Worm (Caenorhabditis elegans): Measurements from ENCODE around the gene nlp-24.

The nlp-24 gene

DNA sequence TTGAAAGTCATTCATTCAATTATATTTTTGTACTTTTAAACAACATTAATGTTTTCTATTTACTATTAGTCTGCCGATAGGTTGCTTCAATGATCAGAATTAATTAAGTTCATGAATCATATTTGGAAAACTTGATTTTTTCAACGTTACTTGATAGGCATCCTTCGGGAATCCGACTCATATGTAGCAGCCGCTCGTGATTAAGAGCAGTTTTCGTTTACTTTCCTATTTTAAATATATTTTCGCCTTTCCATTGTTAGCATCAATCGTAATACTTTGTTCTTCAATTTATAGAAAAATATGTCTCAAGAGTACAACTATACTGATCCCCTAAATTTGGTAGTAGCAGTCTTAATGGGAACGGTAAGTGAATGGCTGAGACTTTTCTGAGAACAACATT lies 35.4 kb upstream of the nlp-24 start, which contains the start of gene srx-90:
Gene srx-90 (plus strand): TSS at position 301 of the 400 bp plus-strand sequence.
- TF ChIP-seq lin-11 (tag; optimal IDR thresholded peaks at IDR 0.05), result no peak
- no peak for TF ChIP-seq ceh-22 (tag; optimal IDR thresholded peaks at IDR 0.05)
- TF ChIP-seq dve-1 (tag; optimal IDR thresholded peaks at IDR 0.05), result no peak
- TF ChIP-seq pqm-1 (tag; optimal IDR thresholded peaks at IDR 0.05), result no peak
- TF ChIP-seq hlh-8 (tag; optimal IDR thresholded peaks at IDR 0.05), result no peak
- no peak for TF ChIP-seq ref-2 (tag; optimal IDR thresholded peaks at IDR 0.05)
- TF ChIP-seq unc-3 (GFP tag; conservative IDR thresholded peaks at IDR 0.05), result no peak
- TF ChIP-seq unc-3 (tag; optimal IDR thresholded peaks at IDR 0.05), result no peak
- no peak for TF ChIP-seq eyg-1 (tag; optimal IDR thresholded peaks at IDR 0.05)
- TF ChIP-seq nhr-232 (tag; optimal IDR thresholded peaks at IDR 0.05), result no peak
- TF ChIP-seq tbx-2 (tag; optimal IDR thresholded peaks at IDR 0.05), result no peak
- no peak for TF ChIP-seq ztf-16 (tag; optimal IDR thresholded peaks at IDR 0.05)

DNA sequence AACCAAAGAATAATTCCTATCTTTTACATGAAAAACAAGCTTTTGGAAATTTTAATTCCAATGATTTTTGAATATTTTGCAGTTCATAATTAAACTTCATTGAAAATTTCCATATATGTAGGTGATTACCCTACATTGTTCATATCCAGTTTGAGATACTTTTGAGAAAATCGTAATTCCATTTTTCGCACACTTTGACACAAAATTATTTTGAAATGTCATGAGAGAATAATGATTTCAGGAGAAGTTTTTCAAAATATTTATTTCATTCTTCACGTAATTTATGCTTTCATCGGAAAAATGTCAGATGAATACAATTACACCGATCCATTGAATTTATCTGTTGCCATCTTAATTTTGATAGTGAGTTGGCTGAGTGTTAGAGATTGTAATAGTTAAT lies 33.0 kb upstream of the nlp-24 start, which contains the start of gene srx-88:
Gene srx-88 (plus strand): TSS at position 301 of the 400 bp plus-strand sequence.
- TF ChIP-seq unc-42 (tag; optimal IDR thresholded peaks at IDR 0.05) (no peak), ceh-6 (GFP tag; optimal IDR thresholded peaks at IDR 0.05) (no peak)

DNA sequence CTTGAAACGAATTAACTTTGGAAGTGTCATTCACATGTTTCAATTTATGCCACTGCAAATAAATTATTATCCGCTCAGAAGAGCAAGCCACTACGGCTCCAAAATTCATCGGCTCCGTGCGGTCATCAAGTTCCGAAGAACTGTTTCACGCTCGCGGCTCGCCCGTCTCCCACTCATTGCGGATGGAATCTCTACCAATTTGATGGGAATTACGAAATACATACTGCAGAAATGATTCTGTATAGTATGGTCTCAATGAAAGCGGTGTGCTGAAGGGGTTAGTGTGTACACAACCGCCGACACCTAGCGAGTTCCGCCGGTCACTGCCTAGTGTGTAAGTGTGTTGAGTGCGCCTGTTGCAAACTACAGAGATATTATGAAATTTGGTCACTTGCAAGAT lies 31.1 kb upstream of the nlp-24 start:
- TF ChIP-seq ama-1 (optimal IDR thresholded peaks at IDR 0.05) (peak; percentile 1), ceh-2 (tag; optimal IDR thresholded peaks at IDR 0.05) (no peak)

DNA sequence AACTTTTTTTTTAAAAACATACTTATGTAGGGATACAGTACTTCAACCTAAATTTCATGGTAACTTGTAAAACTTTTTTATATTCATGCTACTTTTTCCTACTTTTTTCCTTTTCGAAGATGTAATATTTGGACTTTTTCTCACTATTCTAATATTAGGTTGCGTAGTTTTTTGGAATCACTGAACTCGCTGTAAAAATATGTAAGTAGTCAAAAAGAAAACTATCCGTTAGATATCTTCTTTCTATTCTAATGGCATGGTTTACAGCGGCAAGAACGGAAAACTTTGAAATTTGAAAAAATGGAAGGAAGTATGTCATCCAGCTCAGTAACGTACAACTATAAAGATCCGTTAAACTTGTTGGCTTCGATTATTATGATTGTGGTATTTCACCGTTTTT lies 26.7 kb upstream of the nlp-24 start, which contains the start of gene srx-82:
Gene srx-82 (plus strand): TSS at position 301 of the 400 bp plus-strand sequence.
- TF ChIP-seq che-1 (tag; optimal IDR thresholded peaks at IDR 0.05) (no peak), ceh-6 (GFP tag; optimal IDR thresholded peaks at IDR 0.05) (no peak), ceh-18 (tag; optimal IDR thresholded peaks at IDR 0.05) (no peak), syd-9 (tag; optimal IDR thresholded peaks at IDR 0.05) (no peak), ceh-31 (tag; optimal IDR thresholded peaks at IDR 0.05) (no peak), nfya-1 (tag; optimal IDR thresholded peaks at IDR 0.05) (no peak), dve-1 (tag; optimal IDR thresholded peaks at IDR 0.05) (no peak), zip-5 (tag; optimal IDR thresholded peaks at IDR 0.05) (no peak), pag-3 (tag; optimal IDR thresholded peaks at IDR 0.05; ENCODE audit: borderline replicate concordance) (no peak), T23F11.4 (GFP tag; optimal IDR thresholded peaks at IDR 0.05) (no peak)

DNA sequence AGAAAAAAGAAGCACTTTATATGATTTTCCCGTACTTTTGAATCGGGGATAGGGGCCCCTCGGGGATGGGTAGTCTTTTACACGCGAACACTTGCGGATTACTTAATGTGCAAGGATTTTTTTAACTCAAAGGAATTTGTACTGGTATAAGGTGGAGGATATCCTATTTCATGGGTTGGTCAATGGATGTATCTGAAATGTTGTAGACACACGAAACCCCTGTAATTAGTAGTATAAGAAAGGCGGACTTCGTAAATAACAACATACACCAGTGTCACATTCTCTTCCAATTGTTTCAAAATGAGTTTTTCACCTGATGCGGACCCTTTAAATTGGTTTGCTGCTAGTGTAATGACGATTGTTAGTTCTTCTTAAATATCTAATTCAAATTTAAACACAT lies 22.7 kb upstream of the nlp-24 start, which contains the start of gene srx-80:
Gene srx-80 (plus strand): TSS at position 301 of the 400 bp plus-strand sequence.
- TF ChIP-seq zip-5 (tag; optimal IDR thresholded peaks at IDR 0.05) (no peak), tbx-2 (tag; optimal IDR thresholded peaks at IDR 0.05) (no peak), ceh-19 (GFP tag; optimal IDR thresholded peaks at IDR 0.05) (no peak), T23F11.4 (GFP tag; optimal IDR thresholded peaks at IDR 0.05) (no peak), ztf-16 (tag; optimal IDR thresholded peaks at IDR 0.05) (no peak), lin-11 (tag; optimal IDR thresholded peaks at IDR 0.05) (no peak), pha-4 (tag; optimal IDR thresholded peaks at IDR 0.05) (no peak), tbx-7 (tag; optimal IDR thresholded peaks at IDR 0.05) (no peak), C38D4.7 (GFP tag; optimal IDR thresholded peaks at IDR 0.05) (no peak), ets-4 (tag; optimal IDR thresholded peaks at IDR 0.05) (no peak), ceh-34 (tag; optimal IDR thresholded peaks at IDR 0.05) (no peak)

DNA sequence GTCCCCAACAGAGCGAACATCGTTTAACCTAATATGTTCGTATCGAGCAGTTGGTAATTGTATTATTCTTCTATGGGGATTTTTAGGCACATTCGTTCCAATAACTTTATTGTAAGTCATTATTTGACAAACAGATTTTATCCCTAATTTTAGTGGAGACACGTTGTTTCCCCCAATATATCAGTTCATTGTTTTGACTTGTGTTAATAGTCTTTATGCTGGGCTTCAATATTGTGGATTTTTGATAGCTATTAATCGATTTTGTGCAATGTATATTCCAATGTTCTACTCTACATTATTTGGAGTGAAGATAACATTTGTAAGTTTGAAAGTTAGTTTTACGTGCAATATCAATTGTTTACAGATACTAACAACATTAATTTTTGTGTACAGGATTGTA lies 22.3 kb upstream of the nlp-24 start:
- no peak for TF ChIP-seq hlh-6 (tag; optimal IDR thresholded peaks at IDR 0.05)
- TF ChIP-seq pax-1 (tag; optimal IDR thresholded peaks at IDR 0.05), result no peak
- no peak for TF ChIP-seq ceh-14 (tag; optimal IDR thresholded peaks at IDR 0.05)
- TF ChIP-seq ets-4 (tag; optimal IDR thresholded peaks at IDR 0.05), result no peak
- no peak for TF ChIP-seq ceh-24 (tag; optimal IDR thresholded peaks at IDR 0.05)
- no peak for TF ChIP-seq unc-42 (tag; optimal IDR thresholded peaks at IDR 0.05)
- TF ChIP-seq fkh-6 (tag; optimal IDR thresholded peaks at IDR 0.05), result no peak
- no peak for TF ChIP-seq ceh-19 (GFP tag; optimal IDR thresholded peaks at IDR 0.05)
- TF ChIP-seq Y22D7AL.16 (tag; optimal IDR thresholded peaks at IDR 0.05), result no peak
- no peak for TF ChIP-seq K02D7.2 (tag; optimal IDR thresholded peaks at IDR 0.05)
- no peak for TF ChIP-seq pqm-1 (tag; optimal IDR thresholded peaks at IDR 0.05)
- no peak for TF ChIP-seq tbx-7 (tag; optimal IDR thresholded peaks at IDR 0.05)
- TF ChIP-seq ahr-1 (tag; optimal IDR thresholded peaks at IDR 0.05), result no peak
- no peak for TF ChIP-seq C38D4.7 (GFP tag; optimal IDR thresholded peaks at IDR 0.05)

Data from whole organism, late embryonic.